Worm (Caenorhabditis elegans): ENCODE results near the gene nlp-64.
"Not testable (repeated sequence)": the region's sequence is repeated elsewhere in the genome, so short reads cannot be mapped to it uniquely, and the experiment has no call there.

DNA sequence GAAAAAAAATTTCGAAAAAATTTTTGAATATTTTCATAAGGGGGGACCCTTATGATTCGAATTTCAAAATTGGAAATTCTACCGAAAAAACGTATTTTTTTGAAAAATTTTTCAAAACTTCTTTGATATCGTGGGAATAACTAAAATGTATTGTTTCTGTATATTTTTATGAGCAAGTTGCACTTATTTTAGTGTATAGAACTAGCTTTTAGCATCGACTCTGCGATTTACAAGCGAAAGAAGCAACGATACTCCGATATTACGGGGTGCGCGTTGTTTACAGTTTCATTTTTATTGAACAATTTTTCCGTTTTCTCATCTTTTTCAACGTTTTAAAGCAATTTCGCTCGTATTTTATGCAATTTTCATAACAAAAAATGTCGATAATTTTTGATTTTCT is 11.1 kb upstream of the nlp-64 start, which contains the start of gene M02E1.3:
- not testable (repeated sequence) for TF ChIP-seq flt-1 (GFP tag; IDR thresholded peaks at IDR 0.05); tab-1 (GFP tag; IDR thresholded peaks at IDR 0.05); ztf-23 (GFP tag; IDR thresholded peaks at IDR 0.05); med-1 (GFP tag; optimal IDR thresholded peaks at IDR 0.05; ENCODE audit: insufficient read depth)

Measured in whole organism, midembryonic.